Worm (Caenorhabditis elegans) whole organism, early embryonic: Measurements from ENCODE around the gene rps-3.
A peak's percentile ranks its signal among the peaks of the same experiment; 100 is the strongest.

Source experiments
- B0310.2 ChIP-seq: sonication (generic microtip); optimal IDR thresholded peaks from 2 replicates; lab custom pipeline; 2016; ENCODE audit warnings: mild to moderate bottlenecking, missing genetic modification characterization, missing compliant biosample characterization
- F13C5.2 ChIP-seq: sonication (generic microtip); optimal IDR thresholded peaks from 2 replicates; lab custom pipeline; 2017; ENCODE audit warnings: mild to moderate bottlenecking, missing genetic modification characterization, inconsistent platforms, missing compliant biosample characterization
- aly-1 ChIP-seq: sonication (generic microtip); optimal IDR thresholded peaks from 2 replicates; lab custom pipeline; 2016; ENCODE audit warnings: missing genetic modification characterization, missing compliant biosample characterization
- ama-1 ChIP-seq: fragments of 150-350 bp; optimal IDR thresholded peaks from 2 replicates; lab custom pipeline; 2014
- ceh-13 ChIP-seq: fragments of 200-800 bp; sonication (Bioruptor generic); optimal IDR thresholded peaks from 2 replicates; lab custom pipeline; 2018; ENCODE audit warnings: mild to moderate bottlenecking, missing genetic modification characterization, missing compliant biosample characterization
- ceh-36 ChIP-seq: sonication (generic microtip); optimal IDR thresholded peaks from 2 replicates; lab custom pipeline; 2016; ENCODE audit warnings: missing genetic modification characterization, inconsistent platforms, missing compliant biosample characterization
- ets-7 ChIP-seq: sonication (generic microtip); optimal IDR thresholded peaks from 2 replicates; lab custom pipeline; 2016; ENCODE audit warnings: missing genotype, missing genetic modification characterization, missing compliant biosample characterization
- flt-1 ChIP-seq: fragments of 200-800 bp; sonication (Bioruptor generic); IDR thresholded peaks from 2 replicates; pipeline ENCODE4 v1.3.6; 2022; ENCODE audit warnings: missing genetic modification characterization, missing compliant biosample characterization
- hmbx-1 ChIP-seq: sonication (generic microtip); optimal IDR thresholded peaks from 2 replicates; lab custom pipeline; 2016; ENCODE audit warnings: mild to moderate bottlenecking, missing genetic modification characterization, missing compliant biosample characterization
- hmg-4 ChIP-seq: fragments of 200-800 bp; sonication (Bioruptor generic); optimal IDR thresholded peaks from 2 replicates; lab custom pipeline; 2018; ENCODE audit warnings: mild to moderate bottlenecking, missing genetic modification characterization, missing compliant biosample characterization
- hnd-1 ChIP-seq: sonication (generic microtip); optimal IDR thresholded peaks from 2 replicates; lab custom pipeline; 2016; ENCODE audit warnings: missing genetic modification characterization, missing compliant biosample characterization
- pes-1 ChIP-seq: fragments of 200-800 bp; sonication (Bioruptor generic); IDR thresholded peaks from 2 replicates; pipeline ENCODE4 v1.3.6; 2022; ENCODE audit warnings: missing genetic modification reagents, missing genetic modification characterization, missing compliant biosample characterization
- scrt-1 ChIP-seq: fragments of 200-800 bp; sonication (Bioruptor generic); IDR thresholded peaks from 2 replicates; pipeline ENCODE4 v1.3.6; 2022; ENCODE audit warnings: missing genetic modification characterization, missing compliant biosample characterization
- sea-1 ChIP-seq: fragments of 200-800 bp; sonication (Bioruptor generic); conservative IDR thresholded peaks from 2 replicates; pipeline ENCODE4 v1.3.6; 2022; ENCODE audit warnings: missing genetic modification characterization, missing compliant biosample characterization
- tbx-11 ChIP-seq: fragments of 200-800 bp; sonication (Bioruptor generic); IDR thresholded peaks from 2 replicates; pipeline ENCODE4 v1.3.6; 2022; ENCODE audit warnings: missing genetic modification characterization, missing compliant biosample characterization
- tbx-37 ChIP-seq: fragments of 200-800 bp; sonication (Bioruptor generic); conservative IDR thresholded peaks from 2 replicates; pipeline ENCODE4 v1.3.6; 2022; ENCODE audit warnings: missing genetic modification reagents, missing genetic modification characterization, missing compliant biosample characterization
- tra-4 ChIP-seq: sonication (generic microtip); optimal IDR thresholded peaks from 2 replicates; lab custom pipeline; 2017; ENCODE audit warnings: missing genetic modification characterization, missing compliant biosample characterization

rps-3 gene

ce11 chrIII:6195718-6196117 is 10.9 kb upstream of the rps-3 start:
- no peak for TF ChIP-seq hmbx-1 (tag; lab: Kevin White, UChicago)
- TF ChIP-seq tbx-37 (GFP tag; lab: Robert Waterston, UW), result no peak
- no peak for TF ChIP-seq hnd-1 (tag; lab: Kevin White, UChicago)
- no peak for TF ChIP-seq flt-1 (GFP tag; lab: Robert Waterston, UW)
- TF ChIP-seq ets-7 (tag; lab: Kevin White, UChicago), result no peak
- TF ChIP-seq tra-4, result no peak
- TF ChIP-seq pes-1 (GFP tag; lab: Robert Waterston, UW), result no peak
- TF ChIP-seq tbx-11, result no peak
- no peak for TF ChIP-seq ceh-13 (GFP tag; lab: Kevin White, UChicago)
- TF ChIP-seq B0310.2, result no peak
- no peak for TF ChIP-seq hmg-4 (GFP tag; lab: Kevin White, UChicago)
- TF ChIP-seq ama-1 (lab: Kevin White, UChicago), result no peak
- no peak for TF ChIP-seq F13C5.2 (tag; lab: Kevin White, UChicago)
- no peak for TF ChIP-seq ceh-36
- TF ChIP-seq scrt-1 (GFP tag; lab: Robert Waterston, UW), result no peak
- TF ChIP-seq aly-1, result no peak
- no peak for TF ChIP-seq sea-1 (GFP tag; lab: Robert Waterston, UW)

- no peak for TF ChIP-seq ceh-36
- TF ChIP-seq F13C5.2 (tag; lab: Kevin White, UChicago), result peak; percentile 2
- 0 out of 2 replicates have a peak, but pooled peaks have one; percentile 17 for TF ChIP-seq scrt-1 (GFP tag; lab: Robert Waterston, UW)
Measured at ce11 chrIII:6198378-6199234, 8.0 kb upstream of the rps-3 start, which contains the start of the genes C23G10.7 and rpn-2. C23G10.7 (minus strand) TSS chrIII:6198414. rpn-2 (plus strand) TSS chrIII:6199184.

ce11 chrIII:6201325-6201724 is 5.3 kb upstream of the rps-3 start:
- TF ChIP-seq hnd-1 (tag; lab: Kevin White, UChicago) (no peak), ets-7 (tag; lab: Kevin White, UChicago) (no peak), scrt-1 (GFP tag; lab: Robert Waterston, UW) (no peak), ceh-36 (no peak), sea-1 (GFP tag; lab: Robert Waterston, UW) (no peak), flt-1 (GFP tag; lab: Robert Waterston, UW) (no peak), pes-1 (GFP tag; lab: Robert Waterston, UW) (no peak), tra-4 (no peak), ama-1 (lab: Kevin White, UChicago) (no peak), B0310.2 (no peak), F13C5.2 (tag; lab: Kevin White, UChicago) (no peak), hmg-4 (GFP tag; lab: Kevin White, UChicago) (no peak), tbx-11 (no peak), ceh-13 (GFP tag; lab: Kevin White, UChicago) (no peak), tbx-37 (GFP tag; lab: Robert Waterston, UW) (no peak), hmbx-1 (tag; lab: Kevin White, UChicago) (no peak), aly-1 (no peak)

ce11 chrIII:6202440-6202839 is 4.2 kb upstream of the rps-3 start:
- TF ChIP-seq hmg-4 (GFP tag; lab: Kevin White, UChicago) (no peak), hmbx-1 (tag; lab: Kevin White, UChicago) (no peak), ama-1 (lab: Kevin White, UChicago) (no peak), tra-4 (no peak), tbx-11 (no peak), F13C5.2 (tag; lab: Kevin White, UChicago) (no peak), ceh-36 (no peak), ceh-13 (GFP tag; lab: Kevin White, UChicago) (no peak), flt-1 (GFP tag; lab: Robert Waterston, UW) (no peak), B0310.2 (no peak), sea-1 (GFP tag; lab: Robert Waterston, UW) (no peak), aly-1 (no peak), scrt-1 (GFP tag; lab: Robert Waterston, UW) (no peak), hnd-1 (tag; lab: Kevin White, UChicago) (no peak), ets-7 (tag; lab: Kevin White, UChicago) (no peak), pes-1 (GFP tag; lab: Robert Waterston, UW) (no peak)

- TF ChIP-seq tra-4 (no peak), scrt-1 (GFP tag; lab: Robert Waterston, UW) (no peak), pes-1 (GFP tag; lab: Robert Waterston, UW) (no peak), tbx-37 (GFP tag; lab: Robert Waterston, UW) (no peak), ceh-13 (GFP tag; lab: Kevin White, UChicago) (no peak), ets-7 (tag; lab: Kevin White, UChicago) (no peak)
Measured at ce11 chrIII:6207046-6207445, 443 bp downstream of the rps-3 start.

ce11 chrIII:6207881-6208280 is 1.3 kb downstream of the rps-3 start, which contains the start of gene C23G10.2:
C23G10.2 (plus strand) TSS chrIII:6208064.
- TF ChIP-seq F13C5.2 (tag; lab: Kevin White, UChicago), result no peak
- TF ChIP-seq aly-1, result no peak

ce11 chrIII:6208984-6209383 is 2.4 kb downstream of the rps-3 start, which contains the start of gene C23G10.1:
C23G10.1 (plus strand) TSS chrIII:6209284.
- no peak for TF ChIP-seq tbx-11
- TF ChIP-seq ama-1 (lab: Kevin White, UChicago), result no peak
- TF ChIP-seq aly-1, result no peak
- no peak for TF ChIP-seq sea-1 (GFP tag; lab: Robert Waterston, UW)
- TF ChIP-seq ets-7 (tag; lab: Kevin White, UChicago), result no peak
- TF ChIP-seq F13C5.2 (tag; lab: Kevin White, UChicago), result no peak
- no peak for TF ChIP-seq scrt-1 (GFP tag; lab: Robert Waterston, UW)
- no peak for TF ChIP-seq ceh-36
- no peak for TF ChIP-seq ceh-13 (GFP tag; lab: Kevin White, UChicago)
- no peak for TF ChIP-seq B0310.2
- no peak for TF ChIP-seq tra-4
- TF ChIP-seq flt-1 (GFP tag; lab: Robert Waterston, UW), result no peak
- TF ChIP-seq tbx-37 (GFP tag; lab: Robert Waterston, UW), result no peak
- TF ChIP-seq hmg-4 (GFP tag; lab: Kevin White, UChicago), result no peak
- TF ChIP-seq hmbx-1 (tag; lab: Kevin White, UChicago), result no peak
- no peak for TF ChIP-seq pes-1 (GFP tag; lab: Robert Waterston, UW)
- no peak for TF ChIP-seq hnd-1 (tag; lab: Kevin White, UChicago)
